Worm (Caenorhabditis elegans) whole organism, dauer: ENCODE measurements around the gene pat-2.

Experiments
- unc-62 ChIP-seq: sonication (generic microtip); optimal IDR thresholded peaks from 2 replicates; lab custom pipeline; 2017; ENCODE audit warnings: missing biosample characterization, missing genetic modification reagents, missing genetic modification characterization

The pat-2 gene

DNA sequence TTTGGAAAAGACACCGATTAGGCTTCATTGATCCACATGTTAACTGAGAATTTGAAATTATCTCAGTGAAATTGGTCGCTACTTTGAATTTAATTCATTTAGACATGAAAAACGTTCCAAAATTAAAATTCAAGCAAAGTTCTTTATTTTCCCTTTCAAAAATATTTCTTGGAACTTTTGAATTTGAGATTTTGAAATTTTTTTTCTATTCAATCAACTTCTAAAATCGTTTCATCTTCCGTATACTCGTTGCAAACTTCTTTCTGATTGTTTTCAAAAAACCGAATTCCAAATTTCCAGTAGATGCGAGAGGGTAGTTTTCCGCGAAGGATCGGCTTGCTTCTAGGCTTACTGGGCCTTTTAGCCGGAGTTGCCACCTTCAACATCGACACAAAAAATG lies at the start of gene pat-2:
TSS of gene pat-2 (plus strand) at position 301 of the 400 bp plus-strand sequence.
- TF ChIP-seq unc-62: no peak

DNA sequence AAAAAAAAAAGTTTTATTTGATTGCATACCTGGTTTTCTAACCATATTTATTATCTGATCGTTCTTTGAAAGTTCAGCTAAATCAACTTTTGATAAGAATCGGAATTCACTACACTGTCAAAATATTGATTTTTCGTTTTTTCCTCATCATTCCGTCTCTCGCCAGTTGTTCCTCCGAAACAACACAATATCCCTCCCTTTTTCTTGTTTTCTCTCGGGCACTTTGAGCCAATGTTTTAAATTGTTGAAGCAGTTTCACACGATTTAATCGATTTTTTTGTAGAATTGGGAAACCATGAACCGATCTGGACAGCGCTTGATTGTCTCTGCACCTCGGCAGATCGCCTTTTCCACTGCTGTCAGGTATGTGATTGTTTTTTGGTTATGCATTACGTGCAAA lies 49.4 kb upstream of the pat-2 start, which contains the start of gene K02D10.1:
TSS of gene K02D10.1 (plus strand) at position 284 of the 400 bp plus-strand sequence.
- no peak for TF ChIP-seq unc-62

DNA sequence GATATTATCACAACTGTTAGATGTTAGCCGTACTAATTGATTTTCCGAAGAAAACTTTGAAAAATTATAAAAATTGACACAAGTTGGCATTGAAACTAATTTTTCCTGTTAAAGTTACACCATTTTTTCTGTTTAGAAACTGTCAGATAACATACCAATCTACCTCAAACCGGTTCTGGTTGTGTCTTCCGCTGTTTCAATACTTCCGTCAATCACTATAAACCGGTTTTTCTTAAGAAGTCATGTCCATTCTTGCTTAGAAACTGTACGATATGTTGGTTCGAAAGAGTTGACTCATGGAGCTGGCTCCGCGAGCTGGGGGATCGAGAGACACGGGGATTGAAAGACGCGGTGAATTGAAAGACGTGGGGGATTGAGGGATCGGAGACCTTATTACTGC lies 48.5 kb upstream of the pat-2 start:
- no peak for TF ChIP-seq unc-62

DNA sequence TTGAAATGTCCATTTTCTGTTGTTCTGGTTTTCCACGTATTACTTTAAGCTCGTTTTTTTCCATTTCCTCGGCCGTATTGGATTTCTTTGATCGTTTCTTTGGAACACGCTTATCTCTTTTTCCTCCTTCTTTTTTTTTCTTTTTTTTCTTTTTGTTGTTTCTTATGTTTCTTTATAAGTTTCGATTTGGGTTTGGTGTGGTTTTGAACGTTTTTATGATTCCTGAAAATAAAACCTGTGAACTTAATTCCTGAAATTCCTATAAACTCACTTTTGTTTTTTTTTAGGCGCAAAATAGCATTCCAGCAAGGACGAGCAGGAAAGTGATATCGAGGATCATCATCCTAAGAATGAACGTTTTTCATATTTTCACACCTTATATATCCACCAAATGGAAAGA lies 47.5 kb upstream of the pat-2 start, which contains the start of gene K02D10.2:
TSS of gene K02D10.2 (minus strand) at position 101 of the 400 bp plus-strand sequence.
- no peak for TF ChIP-seq unc-62

DNA sequence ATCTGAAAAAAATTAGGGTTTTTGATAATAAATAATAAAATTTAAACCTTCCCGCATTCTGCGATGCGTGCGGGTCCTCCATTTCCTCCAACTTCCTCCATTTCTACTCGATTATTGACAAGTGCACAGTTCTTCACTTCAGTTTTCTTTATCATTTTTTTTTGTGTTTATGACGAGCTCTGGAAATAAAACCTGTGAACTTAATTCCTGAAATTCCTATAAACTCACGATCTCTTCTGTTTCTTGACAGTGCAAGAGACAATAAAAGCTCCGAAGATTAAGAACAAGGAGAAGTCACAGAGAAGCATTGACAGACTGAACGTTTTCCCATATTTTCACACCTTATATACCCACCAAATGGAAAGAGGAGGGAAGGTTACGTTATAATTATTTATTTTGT lies 46.8 kb upstream of the pat-2 start, which contains the start of gene K02D10.3:
TSS of gene K02D10.3 (minus strand) at position 101 of the 400 bp plus-strand sequence.
- TF ChIP-seq unc-62: no peak

DNA sequence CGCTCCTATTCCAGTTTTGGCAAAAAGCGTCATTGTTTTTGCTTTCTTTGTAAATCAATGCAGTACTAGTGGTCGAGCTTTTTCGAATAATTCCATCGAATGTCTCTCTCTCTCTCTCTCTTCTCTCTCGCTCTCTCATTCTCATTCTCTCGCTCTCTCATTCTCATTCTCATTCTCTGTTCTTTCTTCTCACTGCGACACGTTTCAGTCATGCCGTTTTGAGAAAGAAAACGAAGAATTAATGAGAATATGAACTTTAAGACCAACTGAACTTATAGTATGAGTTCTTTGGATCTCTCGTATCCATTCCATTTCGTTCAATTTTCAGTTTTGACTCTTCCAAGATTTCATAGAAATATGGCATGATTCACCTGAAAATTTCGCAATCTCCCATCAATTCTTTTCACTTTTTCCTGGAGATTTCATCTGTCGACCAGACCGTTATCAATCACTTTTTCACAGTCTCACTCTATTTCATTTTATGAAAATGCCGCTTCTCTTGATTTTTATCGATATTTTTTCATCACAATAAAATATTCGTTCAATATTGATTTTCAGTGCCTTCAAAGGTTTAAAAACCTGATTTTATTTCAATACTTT lies 46.2 kb upstream of the pat-2 start:
- TF ChIP-seq unc-62: no peak

DNA sequence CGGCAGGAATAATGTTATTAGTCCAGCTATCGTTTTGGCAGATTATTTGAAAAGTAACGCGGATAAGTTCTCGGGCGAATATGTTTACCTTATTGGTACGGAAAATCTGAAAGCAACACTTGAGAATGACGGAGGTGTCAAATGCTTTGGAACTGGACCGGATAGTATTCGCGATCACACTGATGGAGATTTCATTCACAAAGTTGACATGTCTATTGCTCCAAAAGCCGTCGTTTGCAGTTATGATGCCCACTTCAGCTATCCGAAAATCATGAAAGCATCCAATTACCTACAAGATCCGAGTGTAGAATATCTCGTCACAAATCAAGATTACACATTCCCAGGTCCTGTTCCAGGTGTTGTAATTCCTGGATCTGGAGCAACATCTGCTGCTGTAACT lies 45.3 kb upstream of the pat-2 start:
- no peak for TF ChIP-seq unc-62

DNA sequence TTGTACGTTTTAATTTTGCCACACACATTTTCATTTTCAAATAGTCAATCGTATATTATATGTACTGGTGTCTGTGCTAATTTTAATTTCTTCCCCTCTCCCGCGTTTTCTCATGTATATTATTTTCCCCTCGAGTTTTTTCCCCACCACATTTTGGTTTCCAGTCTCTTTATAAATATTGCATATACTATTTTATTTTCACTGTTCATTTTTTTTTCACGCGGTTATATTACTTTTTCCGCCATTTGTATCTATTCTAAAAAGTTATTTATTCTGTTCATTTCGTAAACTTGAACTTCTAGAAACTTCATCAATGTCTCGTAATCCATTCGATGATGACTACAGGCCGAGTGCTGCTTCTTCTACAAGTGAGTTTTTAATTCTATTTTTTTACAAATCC lies 42.7 kb upstream of the pat-2 start, which contains the start of gene snap-29:
TSS of gene snap-29 (plus strand) at position 301 of the 400 bp plus-strand sequence.
- no peak for TF ChIP-seq unc-62

DNA sequence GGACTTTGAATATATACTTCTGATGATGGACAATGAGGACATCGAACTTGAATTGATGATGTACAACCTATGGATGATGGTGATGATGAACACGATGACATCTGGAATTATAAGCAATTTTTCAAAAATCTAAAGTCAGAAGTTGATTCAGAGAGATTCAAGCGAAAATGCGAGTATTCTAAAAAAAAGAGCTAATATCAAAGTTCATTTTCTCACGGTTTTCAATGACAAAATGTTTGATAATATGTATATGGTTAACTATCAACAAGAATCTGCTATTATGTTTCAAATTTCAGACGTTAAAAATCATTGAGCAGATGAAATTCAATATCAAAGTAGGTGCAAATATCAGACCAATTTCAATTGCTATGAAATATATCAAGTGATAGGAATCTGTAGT lies 38.8 kb upstream of the pat-2 start, which contains the start of gene K02D10.4:
TSS of gene K02D10.4 (minus strand) at position 101 of the 400 bp plus-strand sequence.
- no peak for TF ChIP-seq unc-62

DNA sequence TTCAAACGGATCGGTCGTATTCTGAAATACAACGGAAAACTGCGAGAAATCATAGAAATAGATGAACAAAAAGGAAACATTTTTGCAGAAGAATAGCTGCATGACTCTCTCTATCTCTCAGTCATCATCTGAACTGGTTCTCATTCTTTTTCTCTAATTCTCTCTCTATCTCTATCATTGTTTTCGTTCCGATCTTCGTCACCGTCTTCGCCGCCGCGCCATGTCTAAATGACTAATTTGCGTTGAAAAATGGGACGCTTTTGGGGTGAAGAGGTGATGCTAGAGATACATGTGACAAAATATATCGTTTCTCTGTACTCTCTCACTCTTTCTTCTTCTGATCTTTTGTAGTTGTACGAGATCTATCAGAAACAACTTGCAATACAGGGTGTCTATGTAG lies 38.2 kb upstream of the pat-2 start:
- TF ChIP-seq unc-62: no peak

DNA sequence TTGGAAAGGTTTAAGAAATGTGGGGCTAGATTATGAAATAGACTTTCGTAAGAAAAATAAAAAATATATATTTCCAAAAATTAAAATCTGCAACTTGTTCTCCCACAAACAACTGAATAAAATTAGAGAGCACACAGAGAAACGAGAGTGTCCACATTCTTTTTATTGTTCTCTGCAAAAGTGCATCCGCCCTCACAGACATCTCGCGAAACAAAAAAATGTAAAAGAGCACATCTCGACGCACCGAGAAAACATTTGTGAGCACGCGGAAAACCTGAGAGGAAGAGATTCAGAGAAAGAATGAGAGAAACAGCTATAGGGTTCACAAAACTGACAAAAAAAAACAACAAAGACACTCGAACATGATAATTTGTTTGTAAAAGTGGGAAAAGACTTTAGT lies 36.6 kb upstream of the pat-2 start:
- no peak for TF ChIP-seq unc-62

DNA sequence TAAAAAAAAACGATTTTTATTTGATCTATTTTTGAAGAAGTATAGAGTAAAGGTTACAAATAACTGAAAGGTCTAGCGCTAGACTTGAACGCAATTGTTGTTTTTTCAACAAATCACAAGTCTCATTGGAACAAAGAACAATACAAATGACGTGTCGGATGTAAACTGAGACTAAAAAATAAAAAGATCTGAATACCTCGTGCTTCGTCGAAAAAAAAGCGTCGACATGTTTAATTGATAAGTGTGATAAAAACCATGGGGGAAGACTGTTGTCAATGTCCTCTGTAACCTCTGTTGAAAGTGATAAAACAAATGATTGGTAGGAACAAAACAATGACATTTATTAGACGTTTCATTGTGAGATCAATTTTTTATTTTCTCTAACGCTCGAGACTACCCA lies 36.0 kb upstream of the pat-2 start:
- TF ChIP-seq unc-62: no peak

DNA sequence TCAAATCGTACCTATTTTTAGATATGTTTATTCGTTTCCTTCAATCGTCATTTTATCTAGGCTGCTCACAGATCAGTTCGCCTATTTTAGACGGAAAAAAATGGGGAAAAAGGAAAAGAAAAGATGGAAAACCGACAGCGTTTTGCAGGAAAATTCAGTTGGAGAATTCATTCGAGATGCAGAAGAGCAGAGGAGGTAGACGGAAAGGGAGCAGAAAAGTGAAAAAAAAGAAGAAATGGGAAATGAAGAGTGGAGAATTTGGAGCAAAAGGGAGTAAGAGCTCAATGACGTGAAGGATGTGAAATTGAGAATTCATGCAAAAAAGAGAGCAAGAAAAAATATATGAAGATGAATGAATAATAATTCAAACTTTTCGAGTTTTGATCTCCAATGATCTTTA lies 34.2 kb upstream of the pat-2 start:
- TF ChIP-seq unc-62: no peak

DNA sequence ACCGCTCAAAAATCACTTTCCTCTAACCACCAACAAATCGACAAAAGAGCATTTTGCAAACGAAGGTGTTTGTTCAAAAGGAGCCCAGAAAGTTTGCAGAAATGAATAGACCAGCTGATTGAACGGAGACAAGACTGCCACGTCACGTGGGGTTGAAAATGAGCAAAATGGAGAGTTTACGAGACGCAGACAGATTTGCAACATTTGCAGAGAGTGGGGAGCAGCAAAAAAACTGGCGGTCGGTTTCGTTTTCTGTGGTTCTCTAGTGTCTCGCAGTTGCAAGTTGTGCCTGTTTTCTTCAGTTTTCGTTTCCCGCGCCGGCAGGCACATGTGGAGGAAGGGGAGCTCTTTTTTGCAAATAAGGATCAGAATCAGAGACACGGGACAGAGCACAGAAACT lies 33.3 kb upstream of the pat-2 start:
- no peak for TF ChIP-seq unc-62

DNA sequence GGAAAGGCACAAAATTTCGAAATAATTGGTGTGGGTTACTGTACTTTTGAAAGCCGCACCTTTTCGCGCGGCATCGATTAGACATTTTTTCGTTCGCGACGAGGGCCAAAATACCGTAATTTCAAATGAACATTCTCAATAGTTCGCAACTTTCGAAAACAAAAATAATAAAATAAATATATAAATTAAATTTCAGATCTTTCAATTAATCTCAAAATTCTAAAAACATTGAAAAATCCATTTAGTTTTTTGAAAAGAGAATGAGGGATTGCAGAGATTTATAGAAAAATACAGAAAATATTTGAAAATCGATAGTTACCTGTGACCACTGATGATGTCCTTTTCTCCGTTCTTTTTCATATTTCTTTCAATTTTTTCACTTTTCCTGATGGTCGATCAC lies 32.6 kb upstream of the pat-2 start, which contains the start of gene K02D10.8:
TSS of gene K02D10.8 (plus strand) at position 301 of the 400 bp plus-strand sequence.
- TF ChIP-seq unc-62: no peak

DNA sequence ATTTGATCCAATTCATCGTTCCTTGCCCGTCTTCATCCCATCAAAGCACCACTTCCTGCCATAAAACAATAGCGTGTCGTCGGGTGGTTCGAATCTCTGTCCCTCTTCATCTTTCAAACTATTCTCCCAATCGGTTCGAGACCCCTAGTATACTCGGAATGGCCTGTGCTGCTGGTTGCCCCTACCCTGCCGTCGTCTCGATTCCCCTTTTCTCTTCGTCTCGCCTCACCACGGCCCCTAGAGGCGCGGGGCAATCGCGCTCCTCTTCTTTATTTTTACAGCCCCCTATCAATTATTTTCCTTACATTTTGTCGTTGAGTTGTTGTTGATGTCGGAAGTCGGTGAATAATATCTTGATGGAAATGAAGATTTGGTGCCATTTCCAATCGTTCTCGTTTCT lies 30.0 kb upstream of the pat-2 start:
- no peak for TF ChIP-seq unc-62

DNA sequence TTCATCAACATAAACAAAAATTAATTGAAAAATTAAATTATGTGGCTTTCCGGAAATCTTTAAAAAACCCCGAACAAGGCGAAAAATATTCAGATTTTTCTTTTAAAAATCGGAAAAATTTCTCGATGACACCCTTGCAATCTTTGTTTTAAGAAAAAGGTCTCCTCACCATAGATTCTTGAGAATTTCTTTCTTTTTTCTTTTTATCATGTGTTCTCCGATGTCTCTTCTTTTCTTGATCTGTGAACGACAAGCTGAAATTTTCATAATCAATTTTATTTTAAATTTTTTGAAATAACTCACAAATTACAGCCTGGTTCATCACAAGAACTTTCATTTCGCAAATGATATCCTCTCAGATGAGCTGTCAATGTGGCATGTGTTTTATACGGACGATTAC lies 27.5 kb upstream of the pat-2 start, which contains the start of the genes zfp-1 and F54F2.14:
TSS of gene zfp-1 (plus strand) at position 301 of the 400 bp plus-strand sequence.
TSS of gene F54F2.14 (plus strand) at position 312 of the 400 bp plus-strand sequence.
- no peak for TF ChIP-seq unc-62

DNA sequence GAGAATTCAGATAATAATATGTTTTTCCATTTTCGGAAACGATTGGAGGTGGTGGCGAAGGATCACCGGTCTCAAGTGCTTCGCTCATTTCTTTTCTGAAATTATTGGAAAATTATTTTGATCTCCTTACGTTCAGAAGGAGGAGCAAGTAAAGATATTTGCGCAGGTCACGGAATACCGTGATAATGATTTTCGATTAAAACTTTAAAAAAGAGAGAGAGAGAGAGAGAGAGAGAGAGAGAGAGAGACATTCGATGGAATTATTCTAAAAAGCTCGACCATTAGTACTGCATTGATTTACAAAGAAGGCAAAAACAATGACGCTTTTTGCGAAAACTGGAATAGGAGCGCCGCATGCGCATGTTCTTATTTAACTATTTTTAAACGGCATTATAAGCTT lies 26.4 kb upstream of the pat-2 start, which contains the start of gene ztf-1:
TSS of gene ztf-1 (minus strand) at position 101 of the 400 bp plus-strand sequence.
- no peak for TF ChIP-seq unc-62
